Worm (Caenorhabditis elegans) whole organism, early embryonic: ENCODE data around the gene srw-12.
"Not testable (repeated sequence)": the region's sequence is repeated elsewhere in the genome, so short reads cannot be mapped to it uniquely, and the experiment has no call there.

Source experiments
- B0310.2 ChIP-seq: sonication (generic microtip); optimal IDR thresholded peaks from 2 replicates; lab custom pipeline; 2016; ENCODE audit warnings: mild to moderate bottlenecking, missing genetic modification characterization, missing compliant biosample characterization
- aly-1 ChIP-seq: sonication (generic microtip); optimal IDR thresholded peaks from 2 replicates; lab custom pipeline; 2016; ENCODE audit warnings: missing genetic modification characterization, missing compliant biosample characterization
- ama-1 ChIP-seq: fragments of 150-350 bp; optimal IDR thresholded peaks from 2 replicates; lab custom pipeline; 2014
- ceh-13 ChIP-seq: fragments of 200-800 bp; sonication (Bioruptor generic); optimal IDR thresholded peaks from 2 replicates; lab custom pipeline; 2018; ENCODE audit warnings: mild to moderate bottlenecking, missing genetic modification characterization, missing compliant biosample characterization
- ceh-36 ChIP-seq: sonication (generic microtip); optimal IDR thresholded peaks from 2 replicates; lab custom pipeline; 2016; ENCODE audit warnings: missing genetic modification characterization, inconsistent platforms, missing compliant biosample characterization
- ets-7 ChIP-seq: sonication (generic microtip); optimal IDR thresholded peaks from 2 replicates; lab custom pipeline; 2016; ENCODE audit warnings: missing genotype, missing genetic modification characterization, missing compliant biosample characterization
- flt-1 ChIP-seq: fragments of 200-800 bp; sonication (Bioruptor generic); IDR thresholded peaks from 2 replicates; pipeline ENCODE4 v1.3.6; 2022; ENCODE audit warnings: missing genetic modification characterization, missing compliant biosample characterization
- hmbx-1 ChIP-seq: sonication (generic microtip); optimal IDR thresholded peaks from 2 replicates; lab custom pipeline; 2016; ENCODE audit warnings: mild to moderate bottlenecking, missing genetic modification characterization, missing compliant biosample characterization
- hnd-1 ChIP-seq: sonication (generic microtip); optimal IDR thresholded peaks from 2 replicates; lab custom pipeline; 2016; ENCODE audit warnings: missing genetic modification characterization, missing compliant biosample characterization
- pes-1 ChIP-seq: fragments of 200-800 bp; sonication (Bioruptor generic); IDR thresholded peaks from 2 replicates; pipeline ENCODE4 v1.3.6; 2022; ENCODE audit warnings: missing genetic modification reagents, missing genetic modification characterization, missing compliant biosample characterization
- scrt-1 ChIP-seq: fragments of 200-800 bp; sonication (Bioruptor generic); IDR thresholded peaks from 2 replicates; pipeline ENCODE4 v1.3.6; 2022; ENCODE audit warnings: missing genetic modification characterization, missing compliant biosample characterization
- sea-1 ChIP-seq: fragments of 200-800 bp; sonication (Bioruptor generic); conservative IDR thresholded peaks from 2 replicates; pipeline ENCODE4 v1.3.6; 2022; ENCODE audit warnings: missing genetic modification characterization, missing compliant biosample characterization
- tbx-11 ChIP-seq: fragments of 200-800 bp; sonication (Bioruptor generic); IDR thresholded peaks from 2 replicates; pipeline ENCODE4 v1.3.6; 2022; ENCODE audit warnings: missing genetic modification characterization, missing compliant biosample characterization
- tra-4 ChIP-seq: sonication (generic microtip); optimal IDR thresholded peaks from 2 replicates; lab custom pipeline; 2017; ENCODE audit warnings: missing genetic modification characterization, missing compliant biosample characterization

- not testable (repeated sequence) for TF ChIP-seq ama-1 (lab: Kevin White, UChicago); pes-1 (GFP tag; lab: Robert Waterston, UW); flt-1 (GFP tag; lab: Robert Waterston, UW); tbx-11 (GFP tag; lab: Robert Waterston, UW); hnd-1; ceh-36; hmbx-1; sea-1 (GFP tag; lab: Robert Waterston, UW); ceh-13 (GFP tag; lab: Kevin White, UChicago); B0310.2 (tag; lab: Kevin White, UChicago); ets-7 (tag; lab: Kevin White, UChicago); aly-1; scrt-1 (GFP tag; lab: Robert Waterston, UW); tra-4 (tag; lab: Kevin White, UChicago)
Observed at ce11 chrV:15207681-15208080, 30.8 kb downstream of the srw-12 start, which contains the start of gene C41G6.12.
